Fruit fly (Drosophila melanogaster): ENCODE measurements around the gene CG17075.

CG17075 gene

dm6 chr2L:309812-310431 lies 42.6 kb upstream of the CG17075 start (continued):
- peak; percentile 86 for TF ChIP-seq Deaf1 (tag; optimal IDR thresholded peaks at IDR 0.05)
- no peak for TF ChIP-seq stc (GFP tag; IDR thresholded peaks at IDR 0.05)
- TF ChIP-seq CG9727 (GFP tag; optimal IDR thresholded peaks at IDR 0.05): no peak
- no peak for TF ChIP-seq pan (optimal IDR thresholded peaks at IDR 0.05)
- TF ChIP-seq pan (GFP tag; optimal IDR thresholded peaks at IDR 0.05 in 1 of 2, IDR thresholded peaks at IDR 0.05 in 1 of 2): no peak
- TF ChIP-seq Med (GFP tag): peak; percentile 46
- no peak for TF ChIP-seq CG10565 (GFP tag; optimal IDR thresholded peaks at IDR 0.05)
- TF ChIP-seq CG10654 (GFP tag; optimal IDR thresholded peaks at IDR 0.05): no peak
- TF ChIP-seq amos (GFP tag; IDR thresholded peaks at IDR 0.05; ENCODE audit: partially characterized antibody): no peak
- TF ChIP-seq Myb (GFP tag; optimal IDR thresholded peaks at IDR 0.05): no peak
- no peak for TF ChIP-seq CG10321 (GFP tag; IDR thresholded peaks at IDR 0.05)
- no peak for TF ChIP-seq repo (GFP tag; optimal IDR thresholded peaks at IDR 0.05)
- TF ChIP-seq fru (optimal IDR thresholded peaks at IDR 0.05): no peak
- no peak for TF ChIP-seq lilli (GFP tag; optimal IDR thresholded peaks at IDR 0.05)
- TF ChIP-seq Usf (GFP tag; optimal IDR thresholded peaks at IDR 0.05): no peak
- no peak for TF ChIP-seq danr (GFP tag; IDR thresholded peaks at IDR 0.05)
- no peak for TF ChIP-seq sr (GFP tag; IDR thresholded peaks at IDR 0.05)
- TF ChIP-seq pita (GFP tag; optimal IDR thresholded peaks at IDR 0.05): no peak
- TF ChIP-seq CG6854 (GFP tag; optimal IDR thresholded peaks at IDR 0.05): no peak
- TF ChIP-seq CG4730 (GFP tag; IDR thresholded peaks at IDR 0.05): no peak
- no peak for TF ChIP-seq D (optimal IDR thresholded peaks at IDR 0.05)
- no peak for TF ChIP-seq D (GFP tag; optimal IDR thresholded peaks at IDR 0.05)
- TF ChIP-seq lola (GFP tag; optimal IDR thresholded peaks at IDR 0.05): no peak
- TF ChIP-seq CG6175 (GFP tag; IDR thresholded peaks at IDR 0.05): no peak
- TF ChIP-seq salm (tag; optimal IDR thresholded peaks at IDR 0.05): no peak
- TF ChIP-seq CG15514 (GFP tag; optimal IDR thresholded peaks at IDR 0.05): peak; percentile 22
- TF ChIP-seq CG7839 (tag; optimal IDR thresholded peaks at IDR 0.05): no peak
- TF ChIP-seq tin (GFP tag; optimal IDR thresholded peaks at IDR 0.05): no peak
- TF ChIP-seq lov (optimal IDR thresholded peaks at IDR 0.05): no peak
- TF ChIP-seq lov (GFP tag; IDR thresholded peaks at IDR 0.05): no peak
- TF ChIP-seq CG12769 (tag; optimal IDR thresholded peaks at IDR 0.05): peak; percentile 68
- TF ChIP-seq CG9797 (GFP tag; optimal IDR thresholded peaks at IDR 0.05): no peak
- no peak for TF ChIP-seq CG3838 (GFP tag; optimal IDR thresholded peaks at IDR 0.05)
- no peak for TF ChIP-seq luna (GFP tag; optimal IDR thresholded peaks at IDR 0.05)
- TF ChIP-seq CG15269 (tag; optimal IDR thresholded peaks at IDR 0.05): no peak
- TF ChIP-seq bab2 (GFP tag; optimal IDR thresholded peaks at IDR 0.05): no peak
- peak; percentile 27; the same call in 1 of the 2 replicates for TF ChIP-seq Drgx (GFP tag; IDR thresholded peaks at IDR 0.05)
- TF ChIP-seq mam (GFP tag; optimal IDR thresholded peaks at IDR 0.05): no peak
- no peak for TF ChIP-seq CG9437 (GFP tag; optimal IDR thresholded peaks at IDR 0.05)
- no peak for TF ChIP-seq sisA (GFP tag; IDR thresholded peaks at IDR 0.05)
- TF ChIP-seq D19B (GFP tag; optimal IDR thresholded peaks at IDR 0.05): no peak
- TF ChIP-seq nom (GFP tag; optimal IDR thresholded peaks at IDR 0.05): no peak
- TF ChIP-seq sima (GFP tag; optimal IDR thresholded peaks at IDR 0.05): no peak
- no peak for TF ChIP-seq Doc2 (GFP tag; IDR thresholded peaks at IDR 0.05)
- TF ChIP-seq CG13894 (tag; optimal IDR thresholded peaks at IDR 0.05): peak; percentile 57
- no peak for TF ChIP-seq CG3163 (GFP tag; optimal IDR thresholded peaks at IDR 0.05)
- no peak for TF ChIP-seq CG2116 (GFP tag; optimal IDR thresholded peaks at IDR 0.05)
- no peak for TF ChIP-seq CG6689 (GFP tag; IDR thresholded peaks at IDR 0.05)
- TF ChIP-seq YL-1 (GFP tag; optimal IDR thresholded peaks at IDR 0.05): no peak
- no peak for TF ChIP-seq CG11695 (GFP tag; IDR thresholded peaks at IDR 0.05)
- peak; percentile 39 for TF ChIP-seq CG34376 (GFP tag; optimal IDR thresholded peaks at IDR 0.05)
- no peak for TF ChIP-seq bowl (GFP tag; IDR thresholded peaks at IDR 0.05)
